Worm (Caenorhabditis elegans) whole organism, L3 larva: Measurements from ENCODE around the gene skr-9.

ENCODE experiments used
- ama-1 ChIP-seq: fragments of 150-350 bp; optimal IDR thresholded peaks from 2 replicates; lab custom pipeline; 2018
- fkh-10 ChIP-seq: sonication (generic microtip); optimal IDR thresholded peaks from 2 replicates; lab custom pipeline; 2017; ENCODE audit warnings: missing biosample characterization, missing genetic modification reagents, missing genetic modification characterization
- nhr-237 ChIP-seq: fragments of 150-350 bp; optimal IDR thresholded peaks from 2 replicates; lab custom pipeline; 2014; ENCODE audit warnings: missing biosample characterization, missing genetic modification characterization
- snpc-4 ChIP-seq: fragments of 150-350 bp; optimal IDR thresholded peaks from 2 replicates; lab custom pipeline; 2014; ENCODE audit warnings: missing biosample characterization, missing genetic modification characterization
- unc-62 ChIP-seq: fragments of 150-350 bp; sonication (generic microtip); optimal IDR thresholded peaks from 4 replicates; lab custom pipeline; 2014; ENCODE audit warnings: missing biosample characterization, missing genetic modification reagents, missing genetic modification characterization

ce11 chrIV:17207864-17208263, 44.5 kb downstream of the skr-9 start:
- TF ChIP-seq unc-62 (GFP tag; lab: Kevin White, UChicago) (no peak), ama-1 (lab: Kevin White, UChicago) (no peak), snpc-4 (tag; lab: Kevin White, UChicago) (no peak), fkh-10 (no peak), nhr-237 (no peak)
